Worm (Caenorhabditis elegans) whole organism, L1 larva: ENCODE data around the gene rpi-1.
A peak's percentile ranks its signal among the peaks of the same experiment; 100 is the strongest.

Experiments used
- C04F5.9 ChIP-seq: sonication (generic microtip); optimal IDR thresholded peaks from 2 replicates; lab custom pipeline; 2016; ENCODE audit warnings: missing genetic modification characterization, missing compliant biosample characterization
- C16A3.4 ChIP-seq: fragments of 150-350 bp; optimal IDR thresholded peaks from 2 replicates; lab custom pipeline; 2014; ENCODE audit warnings: missing biosample characterization, missing genetic modification characterization
- aha-1 ChIP-seq: fragments of 150-350 bp; optimal IDR thresholded peaks from 2 replicates; lab custom pipeline; 2014; ENCODE audit warnings: missing biosample characterization, missing genetic modification characterization
- aly-2 ChIP-seq: fragments of 150-350 bp; optimal IDR thresholded peaks from 2 replicates; lab custom pipeline; 2014; ENCODE audit warnings: missing biosample characterization, missing genetic modification characterization
- blmp-1 ChIP-seq: fragments of 150-350 bp; optimal IDR thresholded peaks from 2 replicates; lab custom pipeline; 2014; ENCODE audit warnings: missing biosample characterization, missing genetic modification characterization
- ceh-82 ChIP-seq, 3 experiments: fragments of 150-350 bp in 1 of 3; sonication (generic microtip) in 2 of 3; optimal IDR thresholded peaks; 2 replicates each; lab custom pipeline; 2014 to 2017; ENCODE audit warnings: missing biosample characterization in 3 of 3, missing genetic modification characterization in 3 of 3
- ceh-88 ChIP-seq: fragments of 200-800 bp; sonication (Bioruptor generic); IDR thresholded peaks from 2 replicates; pipeline ENCODE4 v1.3.6; 2022; ENCODE audit warnings: missing genetic modification characterization, missing compliant biosample characterization
- dpl-1 ChIP-seq, 3 experiments: fragments of 150-350 bp in 2 of 3; sonication (generic microtip) in 1 of 3; optimal IDR thresholded peaks; 2 replicates each; lab custom pipeline; 2014 to 2017; ENCODE audit warnings: missing biosample characterization in 3 of 3, missing genetic modification characterization in 3 of 3, missing genetic modification reagents in 3 of 3
- dsc-1 ChIP-seq: sonication (generic microtip); optimal IDR thresholded peaks from 2 replicates; lab custom pipeline; 2016; ENCODE audit warnings: mild to moderate bottlenecking, missing genetic modification characterization, missing compliant biosample characterization
- efl-1 ChIP-seq, 4 experiments: fragments of 150-350 bp; optimal IDR thresholded peaks in 3 of 4; peaks in 1 of 4; 1 replicate in 1 of 4; 2 replicates in 3 of 4; lab custom pipeline; 2014; ENCODE audit warnings: missing biosample characterization in 2 of 4, missing genetic modification characterization in 2 of 4, missing genetic modification reagents in 2 of 4
- egl-13 ChIP-seq: sonication (generic microtip); optimal IDR thresholded peaks from 2 replicates; lab custom pipeline; 2016; ENCODE audit warnings: missing genotype, missing genetic modification reagents, missing genetic modification characterization, missing compliant biosample characterization
- egl-27 ChIP-seq, 2 experiments: fragments of 150-350 bp in 1 of 2; sonication (generic microtip); optimal IDR thresholded peaks; 3 replicates each; lab custom pipeline; 2017 to 2018; ENCODE audit warnings: missing biosample characterization in 2 of 2, missing genetic modification characterization in 2 of 2, missing genetic modification reagents in 2 of 2
- elt-2 ChIP-seq: sonication (generic microtip); optimal IDR thresholded peaks from 2 replicates; lab custom pipeline; 2016; ENCODE audit warnings: missing genetic modification characterization, mild to moderate bottlenecking, inconsistent platforms, missing compliant biosample characterization, missing genetic modification reagents
- ets-5 ChIP-seq: fragments of 200-800 bp; sonication (Bioruptor generic); IDR thresholded peaks from 2 replicates; pipeline ENCODE4 v1.3.6; 2022; ENCODE audit warnings: missing genetic modification characterization, missing compliant biosample characterization
- fos-1 ChIP-seq: fragments of 150-350 bp; optimal IDR thresholded peaks from 2 replicates; lab custom pipeline; 2014; ENCODE audit warnings: missing biosample characterization, missing genetic modification characterization
- grh-1 ChIP-seq: fragments of 200-800 bp; sonication (Bioruptor generic); IDR thresholded peaks from 2 replicates; pipeline ENCODE4 v1.3.6; 2022; ENCODE audit warnings: missing genetic modification reagents, missing genetic modification characterization, missing compliant biosample characterization
- hpl-2 ChIP-seq: fragments of 150-350 bp; optimal IDR thresholded peaks from 2 replicates; lab custom pipeline; 2014; ENCODE audit warnings: missing biosample characterization, missing genetic modification reagents, missing genetic modification characterization
- irx-1 ChIP-seq: sonication (generic microtip); optimal IDR thresholded peaks from 2 replicates; lab custom pipeline; 2016; ENCODE audit warnings: missing genetic modification characterization, missing compliant biosample characterization
- isw-1 ChIP-seq: fragments of 200-800 bp; sonication (Bioruptor generic); IDR thresholded peaks from 2 replicates; pipeline ENCODE4 v1.3.6; 2022; ENCODE audit warnings: missing genetic modification characterization, missing compliant biosample characterization
- jun-1 ChIP-seq: fragments of 150-350 bp; optimal IDR thresholded peaks from 2 replicates; lab custom pipeline; 2014; ENCODE audit warnings: missing biosample characterization, missing genetic modification reagents, missing genetic modification characterization
- lin-13 ChIP-seq: fragments of 150-350 bp; optimal IDR thresholded peaks from 2 replicates; lab custom pipeline; 2014; ENCODE audit warnings: missing biosample characterization, missing genetic modification reagents, missing genetic modification characterization
- lin-14 ChIP-seq: fragments of 200-800 bp; sonication (Bioruptor generic); optimal IDR thresholded peaks from 2 replicates; lab custom pipeline; 2018; ENCODE audit warnings: mild to moderate bottlenecking, missing genetic modification characterization, moderate library complexity, missing compliant biosample characterization
- lin-15B ChIP-seq: fragments of 150-350 bp; sonication (generic microtip); optimal IDR thresholded peaks from 3 replicates; lab custom pipeline; 2014; ENCODE audit warnings: missing biosample characterization, missing genetic modification characterization
- lin-35 ChIP-seq, 2 experiments: fragments of 150-350 bp; optimal IDR thresholded peaks; 2 replicates each; lab custom pipeline; 2014; ENCODE audit warnings: missing biosample characterization in 2 of 2, missing genetic modification characterization in 2 of 2, missing genetic modification reagents in 2 of 2
- nhr-11 ChIP-seq: fragments of 150-350 bp; optimal IDR thresholded peaks from 2 replicates; lab custom pipeline; 2014; ENCODE audit warnings: missing biosample characterization, missing genetic modification characterization
- nhr-12 ChIP-seq: sonication (generic microtip); optimal IDR thresholded peaks from 2 replicates; lab custom pipeline; 2017; ENCODE audit warnings: missing biosample characterization, missing genetic modification characterization
- nhr-19 ChIP-seq: fragments of 200-800 bp; sonication (Bioruptor generic); conservative IDR thresholded peaks from 2 replicates; pipeline ENCODE4 v1.3.6; 2022; ENCODE audit warnings: missing genetic modification characterization, missing compliant biosample characterization
- nhr-20 ChIP-seq: sonication (generic microtip); optimal IDR thresholded peaks from 2 replicates; lab custom pipeline; 2016; ENCODE audit warnings: mild to moderate bottlenecking, missing genetic modification characterization, missing compliant biosample characterization
- nhr-28 ChIP-seq: fragments of 150-350 bp; optimal IDR thresholded peaks from 2 replicates; lab custom pipeline; 2014; ENCODE audit warnings: missing biosample characterization, missing genetic modification characterization
- nhr-47 ChIP-seq: sonication (generic microtip); optimal IDR thresholded peaks from 2 replicates; lab custom pipeline; 2016; ENCODE audit warnings: mild to moderate bottlenecking, missing genetic modification characterization, moderate library complexity, missing compliant biosample characterization
- nhr-71 ChIP-seq: sonication (generic microtip); optimal IDR thresholded peaks from 2 replicates; lab custom pipeline; 2016; ENCODE audit warnings: mild to moderate bottlenecking, missing genetic modification characterization, moderate library complexity, missing compliant biosample characterization
- nhr-77 ChIP-seq: fragments of 150-350 bp; optimal IDR thresholded peaks from 2 replicates; lab custom pipeline; 2014; ENCODE audit warnings: missing biosample characterization, missing genetic modification characterization
- nhr-85 ChIP-seq: sonication (generic microtip); peaks from one replicate; lab custom pipeline; 2016; ENCODE audit warnings: missing genetic modification characterization, inconsistent platforms, missing compliant biosample characterization
- nhr-90 ChIP-seq: sonication (generic microtip); optimal IDR thresholded peaks from 2 replicates; lab custom pipeline; 2016; ENCODE audit warnings: mild to moderate bottlenecking, missing genetic modification characterization, missing compliant biosample characterization; ENCODE audit not compliant: poor library complexity
- pag-3 ChIP-seq: sonication (generic microtip); optimal IDR thresholded peaks from 2 replicates; lab custom pipeline; 2017; ENCODE audit warnings: missing genetic modification characterization, mild to moderate bottlenecking, missing compliant biosample characterization, antibody characterized with exemption, borderline replicate concordance; ENCODE audit not compliant: insufficient read depth
- pqm-1 ChIP-seq: sonication (generic microtip); optimal IDR thresholded peaks from 3 replicates; lab custom pipeline; 2017; ENCODE audit warnings: missing biosample characterization, missing genetic modification characterization
- skn-1 ChIP-seq: fragments of 150-350 bp; optimal IDR thresholded peaks from 2 replicates; lab custom pipeline; 2014; ENCODE audit warnings: missing biosample characterization, missing genetic modification characterization
- snu-23 ChIP-seq: sonication (generic microtip); optimal IDR thresholded peaks from 2 replicates; lab custom pipeline; 2016; ENCODE audit warnings: missing genetic modification characterization, missing compliant biosample characterization
- sup-37 ChIP-seq: fragments of 200-800 bp; sonication (Bioruptor generic); optimal IDR thresholded peaks from 2 replicates; lab custom pipeline; 2018; ENCODE audit warnings: mild to moderate bottlenecking, missing genetic modification characterization, missing compliant biosample characterization
- swsn-7 ChIP-seq: sonication (generic microtip); optimal IDR thresholded peaks from 2 replicates; lab custom pipeline; 2016; ENCODE audit warnings: missing genetic modification characterization, missing compliant biosample characterization
- tlp-1 ChIP-seq: fragments of 150-350 bp; optimal IDR thresholded peaks from 2 replicates; lab custom pipeline; 2014; ENCODE audit warnings: missing biosample characterization, missing genetic modification characterization
- unc-130 ChIP-seq: fragments of 150-350 bp; optimal IDR thresholded peaks from 2 replicates; lab custom pipeline; 2017; ENCODE audit warnings: missing biosample characterization, missing genetic modification characterization, inconsistent platforms
- unc-62 ChIP-seq: fragments of 150-350 bp; optimal IDR thresholded peaks from 2 replicates; lab custom pipeline; 2014; ENCODE audit warnings: missing biosample characterization, missing genetic modification reagents, missing genetic modification characterization
- unc-86 ChIP-seq: sonication (generic microtip); optimal IDR thresholded peaks from 2 replicates; lab custom pipeline; 2016; ENCODE audit warnings: missing genetic modification characterization, missing compliant biosample characterization
- unc-98 ChIP-seq: fragments of 200-800 bp; sonication (Bioruptor generic); IDR thresholded peaks from 2 replicates; pipeline ENCODE4 v1.3.6; 2022; ENCODE audit warnings: missing genetic modification characterization, missing compliant biosample characterization
- xbp-1 ChIP-seq: sonication (generic microtip); optimal IDR thresholded peaks from 2 replicates; lab custom pipeline; 2016; ENCODE audit warnings: missing genetic modification characterization, missing compliant biosample characterization
- ztf-11 ChIP-seq, 2 experiments: sonication (generic microtip); optimal IDR thresholded peaks; 2 replicates each; lab custom pipeline; 2016 to 2017; ENCODE audit warnings: missing genetic modification characterization in 2 of 2, missing biosample characterization in 1 of 2, missing compliant biosample characterization in 1 of 2
- ztf-4 ChIP-seq: fragments of 150-350 bp; optimal IDR thresholded peaks from 2 replicates; lab custom pipeline; 2014; ENCODE audit warnings: missing biosample characterization, missing genetic modification characterization

The rpi-1 gene

DNA sequence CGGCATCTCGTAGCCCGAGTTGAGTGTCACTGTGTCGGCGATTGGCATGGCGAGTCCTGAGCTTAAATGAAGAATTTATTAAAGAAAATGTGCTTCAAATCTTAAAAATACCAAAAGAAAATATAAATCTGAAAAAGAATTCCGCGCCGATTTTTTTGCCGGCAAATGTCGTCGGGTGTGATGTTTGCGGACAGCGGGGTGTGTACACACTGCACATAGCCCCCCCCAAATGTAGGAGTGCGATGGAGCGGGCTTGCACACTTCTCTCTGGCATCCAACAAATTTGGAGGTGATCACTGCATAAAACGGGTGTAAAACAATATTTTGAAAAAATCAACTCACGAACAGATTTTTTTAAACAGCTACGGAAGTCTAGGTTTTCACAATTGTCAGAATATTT is 13.9 kb upstream of the rpi-1 start, which contains the start of gene Y39G8B.2 (continued):
- TF ChIP-seq nhr-28 (tag; lab: Kevin White, UChicago): no peak
- TF ChIP-seq blmp-1 (tag; lab: Kevin White, UChicago): peak; percentile 59
- no peak for TF ChIP-seq tlp-1
- TF ChIP-seq egl-13 (tag; lab: Kevin White, UChicago): peak; percentile 58
- peak; percentile 77 for TF ChIP-seq unc-86 (tag; lab: Kevin White, UChicago)
- TF ChIP-seq nhr-85 (tag; lab: Kevin White, UChicago): peak; percentile 83
- peak; percentile 25 for TF ChIP-seq aly-2 (tag; lab: Kevin White, UChicago)
- no peak for TF ChIP-seq hpl-2 (GFP tag; lab: Kevin White, UChicago)
- TF ChIP-seq lin-13 (GFP tag; lab: Kevin White, UChicago): peak; percentile 87
- TF ChIP-seq nhr-47 (tag; lab: Kevin White, UChicago): peak; percentile 86
- peak; percentile 46; the same call in 1 of the 2 replicates for TF ChIP-seq ceh-88 (GFP tag; lab: Robert Waterston, UW)
- TF ChIP-seq lin-14 (GFP tag; lab: Kevin White, UChicago): peak; percentile 88
- peak; percentile 86 for TF ChIP-seq snu-23 (GFP tag; lab: Kevin White, UChicago)
- TF ChIP-seq nhr-12: no peak
- peak in 1 of 2 experiments; percentile 61 for TF ChIP-seq ztf-11 (tag; optimal IDR thresholded peaks at IDR 0.05; lab: Kevin White, UChicago)
- peak; percentile 37 for TF ChIP-seq elt-2
- TF ChIP-seq xbp-1 (tag; lab: Kevin White, UChicago): peak; percentile 69
- peak; percentile 80 for TF ChIP-seq isw-1 (GFP tag; lab: Robert Waterston, UW)
- TF ChIP-seq ceh-82 (tag; optimal IDR thresholded peaks at IDR 0.05; lab: Kevin White, UChicago): peak; percentile 4 to 93 (median 64)
- TF ChIP-seq nhr-90 (tag; lab: Kevin White, UChicago): peak; percentile 69
- peak; percentile 70 for TF ChIP-seq grh-1 (GFP tag; lab: Robert Waterston, UW)
- TF ChIP-seq C16A3.4: peak; percentile 89
- TF ChIP-seq pag-3: peak; percentile 38
- peak; percentile 75 for TF ChIP-seq swsn-7 (tag; lab: Kevin White, UChicago)
- TF ChIP-seq fos-1: peak; percentile 70
- no peak for TF ChIP-seq unc-62 (GFP tag; lab: Kevin White, UChicago)
- TF ChIP-seq jun-1: peak; percentile 79
- TF ChIP-seq unc-130 (tag; lab: Kevin White, UChicago): peak; percentile 71
- no peak for TF ChIP-seq egl-27 (tag; optimal IDR thresholded peaks at IDR 0.05; lab: Kevin White, UChicago)
- TF ChIP-seq nhr-71 (tag; lab: Kevin White, UChicago): peak; percentile 88
- peak; percentile 83 for TF ChIP-seq nhr-19 (GFP tag; lab: Robert Waterston, UW)
- no peak for TF ChIP-seq ets-5 (GFP tag; lab: Robert Waterston, UW)
- TF ChIP-seq skn-1 (tag; lab: Kevin White, UChicago): peak; percentile 86
- no peak for TF ChIP-seq nhr-11 (tag; lab: Kevin White, UChicago)
- peak; percentile 90 to 92 for TF ChIP-seq lin-35 (GFP tag; optimal IDR thresholded peaks at IDR 0.05; lab: Kevin White, UChicago)
- TF ChIP-seq lin-15B (tag; lab: Kevin White, UChicago): peak; percentile 96
- peak; percentile 30 for TF ChIP-seq ztf-4 (tag; lab: Kevin White, UChicago)
- TF ChIP-seq irx-1 (tag; lab: Kevin White, UChicago): peak; percentile 60
- TF ChIP-seq dsc-1: peak; percentile 67
- no peak for TF ChIP-seq sup-37
- peak; percentile 93 for TF ChIP-seq nhr-77
- peak; percentile 86 for TF ChIP-seq nhr-20
- TF ChIP-seq dpl-1 (GFP tag; optimal IDR thresholded peaks at IDR 0.05; lab: Kevin White, UChicago): peak; percentile 83 to 88 (median 86)
- peak; percentile 59 for TF ChIP-seq aha-1 (tag; lab: Kevin White, UChicago)
- TF ChIP-seq unc-98 (GFP tag; lab: Robert Waterston, UW): peak; percentile 23; the same call in 1 of the 2 replicates
- TF ChIP-seq efl-1 (optimal IDR thresholded peaks at IDR 0.05; lab: Kevin White, UChicago): peak; percentile 89 to 91
- TF ChIP-seq efl-1 (GFP tag; optimal IDR thresholded peaks at IDR 0.05 in 1 of 2; lab: Kevin White, UChicago): peak; percentile 86 to 98
- no peak for TF ChIP-seq pqm-1
- TF ChIP-seq C04F5.9 (tag; lab: Kevin White, UChicago): peak; percentile 45
